Fruit fly (Drosophila melanogaster) whole organism, prepupa: ENCODE results near the gene CG12236.
A peak's percentile ranks its signal among the peaks of the same experiment; 100 is the strongest.

Source experiments
- CG10631 ChIP-seq: fragments of 200-800 bp; sonication (Bioruptor generic); optimal IDR thresholded peaks from 2 replicates; lab custom pipeline; 2016; ENCODE audit warnings: missing biosample characterization, missing genetic modification characterization
- CG10669 ChIP-seq: fragments of 200-800 bp; sonication (Bioruptor generic); optimal IDR thresholded peaks from 3 replicates; lab custom pipeline; 2018; ENCODE audit warnings: missing biosample characterization, mild to moderate bottlenecking, missing genetic modification characterization, moderate library complexity
- CG11294 ChIP-seq: fragments of 200-800 bp; sonication (Bioruptor generic); IDR thresholded peaks from 2 replicates; pipeline ENCODE4 v1.3.6; 2022; ENCODE audit warnings: missing biosample characterization, missing genetic modification characterization
- CG11762 ChIP-seq: fragments of 200-800 bp; sonication (Bioruptor generic); optimal IDR thresholded peaks from 3 replicates; lab custom pipeline; 2016; ENCODE audit warnings: missing biosample characterization, missing genetic modification characterization; ENCODE audit not compliant: insufficient read depth
- CG11902 ChIP-seq: fragments of 200-800 bp; sonication (Bioruptor generic); optimal IDR thresholded peaks from 3 replicates; lab custom pipeline; 2016; ENCODE audit warnings: missing biosample characterization, missing genetic modification characterization
- CG15336 ChIP-seq: fragments of 200-800 bp; sonication (Bioruptor generic); IDR thresholded peaks from 2 replicates; pipeline ENCODE4 v1.3.6; 2022; ENCODE audit warnings: missing biosample characterization, missing genetic modification characterization
- CG1621 ChIP-seq: fragments of 200-800 bp; sonication (Bioruptor generic); optimal IDR thresholded peaks from 3 replicates; lab custom pipeline; 2018; ENCODE audit warnings: missing biosample characterization, mild to moderate bottlenecking, missing genetic modification characterization
- CG16779 ChIP-seq: fragments of 200-800 bp; sonication (Bioruptor generic); optimal IDR thresholded peaks from 3 replicates; lab custom pipeline; 2017; ENCODE audit warnings: missing biosample characterization, mild to moderate bottlenecking, missing genetic modification characterization
- CG3032 ChIP-seq: fragments of 200-800 bp; optimal IDR thresholded peaks from 2 replicates; lab custom pipeline; 2019; ENCODE audit warnings: missing biosample characterization, mild to moderate bottlenecking, missing genetic modification characterization, moderate library complexity
- CG32006 ChIP-seq: fragments of 200-800 bp; sonication (Bioruptor generic); optimal IDR thresholded peaks from 3 replicates; lab custom pipeline; 2017; ENCODE audit warnings: missing biosample characterization, mild to moderate bottlenecking, missing genetic modification characterization
- CG34406 ChIP-seq: fragments of 200-800 bp; sonication (Bioruptor generic); optimal IDR thresholded peaks from 3 replicates; lab custom pipeline; 2016; ENCODE audit warnings: missing biosample characterization, missing genetic modification characterization
- CG3919 ChIP-seq: fragments of 200-800 bp; sonication (Bioruptor generic); optimal IDR thresholded peaks from 3 replicates; lab custom pipeline; 2016; ENCODE audit warnings: missing biosample characterization, missing genetic modification characterization
- CG4318 ChIP-seq: fragments of 200-800 bp; sonication (Bioruptor generic); optimal IDR thresholded peaks from 3 replicates; lab custom pipeline; 2017; ENCODE audit warnings: missing biosample characterization, mild to moderate bottlenecking, missing genetic modification characterization
- CG6163 ChIP-seq: fragments of 200-800 bp; sonication (Bioruptor generic); IDR thresholded peaks from 3 replicates; pipeline ENCODE4 v1.3.6; 2022; ENCODE audit warnings: missing biosample characterization, missing genetic modification characterization
- CG6276 ChIP-seq: fragments of 200-800 bp; sonication (Bioruptor generic); optimal IDR thresholded peaks from 2 replicates; lab custom pipeline; 2017; ENCODE audit warnings: missing biosample characterization, mild to moderate bottlenecking, missing genetic modification characterization
- CG6792 ChIP-seq: fragments of 200-800 bp; sonication (Bioruptor generic); optimal IDR thresholded peaks from 3 replicates; lab custom pipeline; 2016; ENCODE audit warnings: missing biosample characterization, missing genetic modification characterization
- CG6808 ChIP-seq: fragments of 200-800 bp; sonication (Bioruptor generic); optimal IDR thresholded peaks from 3 replicates; lab custom pipeline; 2017; ENCODE audit warnings: missing biosample characterization, missing genetic modification characterization, mild to moderate bottlenecking, moderate library complexity, missing genetic modification reagents
- CG6854 ChIP-seq: fragments of 200-800 bp; sonication (Bioruptor generic); optimal IDR thresholded peaks from 2 replicates; lab custom pipeline; 2017; ENCODE audit warnings: missing biosample characterization, mild to moderate bottlenecking, missing genetic modification characterization
- CG7368 ChIP-seq: fragments of 200-800 bp; sonication (Bioruptor generic); optimal IDR thresholded peaks from 3 replicates; lab custom pipeline; 2016; ENCODE audit warnings: missing biosample characterization, missing genetic modification characterization
- CG8119 ChIP-seq: fragments of 200-800 bp; sonication (Bioruptor generic); IDR thresholded peaks from 3 replicates; pipeline ENCODE4 v1.3.6; 2022; ENCODE audit warnings: missing biosample characterization, missing genetic modification characterization
- CG8319 ChIP-seq: fragments of 200-800 bp; sonication (Bioruptor generic); optimal IDR thresholded peaks from 3 replicates; lab custom pipeline; 2016; ENCODE audit warnings: missing biosample characterization, missing genetic modification characterization
- CG8632 ChIP-seq: fragments of 200-800 bp; sonication (Bioruptor generic); optimal IDR thresholded peaks from 3 replicates; lab custom pipeline; 2016; ENCODE audit warnings: missing biosample characterization, missing genetic modification characterization
- CG9139 ChIP-seq: fragments of 200-800 bp; sonication (Bioruptor generic); optimal IDR thresholded peaks from 3 replicates; lab custom pipeline; 2017; ENCODE audit warnings: missing biosample characterization, mild to moderate bottlenecking, missing genetic modification characterization
- Eip75B ChIP-seq: fragments of 200-800 bp; sonication (Bioruptor generic); optimal IDR thresholded peaks from 3 replicates; lab custom pipeline; 2016; ENCODE audit warnings: missing biosample characterization, missing genetic modification characterization
- Eip78C ChIP-seq: fragments of 200-800 bp; sonication (Bioruptor generic); peaks from one replicate; lab custom pipeline; 2016; ENCODE audit warnings: missing biosample characterization, missing genetic modification characterization
- Ets21C ChIP-seq: fragments of 200-800 bp; sonication (Bioruptor generic); optimal IDR thresholded peaks from 3 replicates; lab custom pipeline; 2016; ENCODE audit warnings: missing biosample characterization, missing genetic modification characterization
- Ets96B ChIP-seq: fragments of 200-800 bp; optimal IDR thresholded peaks from 2 replicates; lab custom pipeline; 2019; ENCODE audit warnings: missing biosample characterization, mild to moderate bottlenecking, missing genetic modification characterization, moderate library complexity
- Gug ChIP-seq: fragments of 200-800 bp; sonication (Bioruptor generic); IDR thresholded peaks from 2 replicates; pipeline ENCODE4 v1.3.6; 2022; ENCODE audit warnings: missing biosample characterization, missing genetic modification characterization
- Hr38 ChIP-seq: sonication (Bioruptor generic); optimal IDR thresholded peaks from 2 replicates; lab custom pipeline; 2016; ENCODE audit warnings: missing biosample characterization, missing genetic modification characterization
- Lpt ChIP-seq: fragments of 200-800 bp; sonication (Bioruptor generic); optimal IDR thresholded peaks from 3 replicates; lab custom pipeline; 2016; ENCODE audit warnings: missing biosample characterization, missing genetic modification characterization
- Met ChIP-seq: fragments of 200-800 bp; sonication (Bioruptor generic); optimal IDR thresholded peaks from 3 replicates; lab custom pipeline; 2016; ENCODE audit warnings: missing biosample characterization, missing genetic modification characterization
- OdsH ChIP-seq: fragments of 200-800 bp; sonication (Bioruptor generic); optimal IDR thresholded peaks from 3 replicates; lab custom pipeline; 2016; ENCODE audit warnings: missing biosample characterization, missing genetic modification characterization
- Sox14 ChIP-seq: fragments of 200-800 bp; sonication (Bioruptor generic); optimal IDR thresholded peaks from 3 replicates; lab custom pipeline; 2016; ENCODE audit warnings: missing biosample characterization, missing genetic modification characterization
- achi ChIP-seq: fragments of 200-800 bp; sonication (Bioruptor generic); optimal IDR thresholded peaks from 3 replicates; lab custom pipeline; 2016; ENCODE audit warnings: missing biosample characterization, missing genetic modification characterization
- acj6 ChIP-seq: fragments of 200-800 bp; sonication (Bioruptor generic); optimal IDR thresholded peaks from 3 replicates; lab custom pipeline; 2016; ENCODE audit warnings: missing biosample characterization, missing genetic modification characterization
- cyc ChIP-seq: fragments of 200-800 bp; sonication (Bioruptor generic); optimal IDR thresholded peaks from 3 replicates; lab custom pipeline; 2016; ENCODE audit warnings: missing biosample characterization, missing genetic modification characterization
- dac ChIP-seq: fragments of 200-800 bp; sonication (Bioruptor generic); optimal IDR thresholded peaks from 2 replicates; lab custom pipeline; 2017; ENCODE audit warnings: missing biosample characterization, mild to moderate bottlenecking, missing genetic modification characterization
- dsx ChIP-seq: fragments of 200-800 bp; optimal IDR thresholded peaks from 3 replicates; lab custom pipeline; 2019; ENCODE audit warnings: missing biosample characterization, mild to moderate bottlenecking, missing genetic modification characterization, moderate library complexity; ENCODE audit not compliant: poor library complexity, severe bottlenecking
- eg ChIP-seq: fragments of 200-800 bp; sonication (Bioruptor generic); IDR thresholded peaks from 3 replicates; pipeline ENCODE4 v1.3.6; 2022; ENCODE audit warnings: missing biosample characterization, missing genetic modification characterization
- fd85E ChIP-seq: fragments of 200-800 bp; sonication (Bioruptor generic); optimal IDR thresholded peaks from 3 replicates; lab custom pipeline; 2016; ENCODE audit warnings: missing biosample characterization, missing genetic modification characterization
- fkh ChIP-seq: fragments of 200-800 bp; sonication (Bioruptor generic); optimal IDR thresholded peaks from 3 replicates; lab custom pipeline; 2017; ENCODE audit warnings: missing biosample characterization, mild to moderate bottlenecking, missing genetic modification characterization, moderate library complexity
- lz ChIP-seq: fragments of 200-800 bp; sonication (Bioruptor generic); optimal IDR thresholded peaks from 3 replicates; lab custom pipeline; 2016; ENCODE audit warnings: missing biosample characterization, missing genetic modification characterization
- net ChIP-seq: fragments of 200-800 bp; sonication (Bioruptor generic); optimal IDR thresholded peaks from 3 replicates; lab custom pipeline; 2016; ENCODE audit warnings: missing biosample characterization, missing genetic modification characterization
- pdm3 ChIP-seq: fragments of 200-800 bp; sonication (Bioruptor generic); optimal IDR thresholded peaks from 3 replicates; lab custom pipeline; 2016; ENCODE audit warnings: missing biosample characterization, missing genetic modification characterization
- salr ChIP-seq, 2 experiments: fragments of 200-800 bp; sonication (Bioruptor generic); optimal IDR thresholded peaks; 3 replicates each; lab custom pipeline; 2016 to 2018; ENCODE audit warnings: missing biosample characterization in 2 of 2, missing genetic modification characterization in 2 of 2, mild to moderate bottlenecking in 1 of 2
- spab ChIP-seq: fragments of 200-800 bp; sonication (Bioruptor generic); optimal IDR thresholded peaks from 2 replicates; lab custom pipeline; 2017; ENCODE audit warnings: missing biosample characterization, mild to moderate bottlenecking, missing genetic modification characterization, missing genetic modification reagents
- ss ChIP-seq, 2 experiments: fragments of 200-800 bp; sonication (Bioruptor generic); optimal IDR thresholded peaks; 2 replicates in 1 of 2; 3 replicates in 1 of 2; lab custom pipeline; 2017 to 2018; ENCODE audit warnings: mild to moderate bottlenecking in 2 of 2, missing biosample characterization in 2 of 2, missing genetic modification characterization in 2 of 2, moderate library complexity in 1 of 2
- svp ChIP-seq: fragments of 200-800 bp; sonication (Bioruptor generic); peaks from one replicate; lab custom pipeline; 2016; ENCODE audit warnings: missing biosample characterization, missing genetic modification characterization

CG12236 gene

DNA sequence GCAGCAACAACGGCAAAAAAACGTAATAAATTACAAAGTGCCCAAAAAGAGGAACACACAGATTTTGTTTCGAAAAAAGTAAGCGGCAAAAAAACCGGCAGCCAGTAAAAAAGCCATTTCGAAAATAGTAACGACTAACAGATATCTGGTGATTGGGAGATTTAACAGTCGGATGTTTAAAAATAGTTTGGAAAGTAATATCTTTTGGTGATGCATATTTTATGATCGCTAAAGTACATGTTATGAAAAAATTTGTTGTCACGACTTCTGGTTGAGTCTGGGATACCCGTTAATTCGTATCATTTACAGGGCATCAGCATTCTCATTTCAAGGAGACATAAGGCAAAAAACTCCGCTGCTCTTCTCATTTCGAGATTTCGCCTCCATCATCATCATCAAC is 15.2 kb downstream of the CG12236 start (continued):
- peak; percentile 79 for TF ChIP-seq acj6 (GFP tag; lab: Kevin White, UChicago)
- TF ChIP-seq CG1621 (tag; lab: Kevin White, UChicago), result peak; percentile 20
- peak; percentile 43 for TF ChIP-seq Ets96B (tag; lab: Kevin White, UChicago)
- TF ChIP-seq CG10669 (GFP tag; lab: Kevin White, UChicago), result peak; percentile 46
- no peak for TF ChIP-seq Hr38 (GFP tag; lab: Kevin White, UChicago)
- TF ChIP-seq CG8119, result peak; percentile 53; the same call in 2 of the 3 replicates
- TF ChIP-seq pdm3 (GFP tag; lab: Kevin White, UChicago), result peak; percentile 75
- peak; percentile 75 for TF ChIP-seq lz (GFP tag; lab: Kevin White, UChicago)
- peak in 1 of 2 experiments; percentile 65 for TF ChIP-seq ss (GFP tag; optimal IDR thresholded peaks at IDR 0.05; lab: Kevin White, UChicago)
- peak; percentile 68 for TF ChIP-seq CG6854 (GFP tag; lab: Kevin White, UChicago)
- peak; percentile 71 for TF ChIP-seq CG11902 (GFP tag; lab: Kevin White, UChicago)

- TF ChIP-seq CG6276 (GFP tag; lab: Kevin White, UChicago) (peak; percentile 56), lz (GFP tag; lab: Kevin White, UChicago) (no peak), Eip78C (peak; percentile 76), OdsH (peak; percentile 54), Gug (GFP tag; lab: Robert Waterston, UW) (peak; percentile 68), fd85E (no peak), fkh (GFP tag; lab: Kevin White, UChicago) (no peak), dac (no peak), svp (GFP tag; lab: Kevin White, UChicago) (no peak), CG16779 (tag; lab: Kevin White, UChicago) (peak; percentile 6), CG32006 (GFP tag; lab: Kevin White, UChicago) (peak; percentile 62), Eip75B (GFP tag; lab: Kevin White, UChicago) (peak; percentile 35), CG8119 (peak; percentile 77), CG8319 (GFP tag; lab: Kevin White, UChicago) (no peak), CG10631 (GFP tag; lab: Kevin White, UChicago) (peak; percentile 75), CG6163 (GFP tag; lab: Robert Waterston, UW) (peak; percentile 75; the same call in 2 of the 3 replicates), CG1621 (tag; lab: Kevin White, UChicago) (no peak), CG6792 (GFP tag; lab: Kevin White, UChicago) (peak; percentile 33), CG9139 (GFP tag; lab: Kevin White, UChicago) (no peak), Lpt (peak; percentile 71), CG8632 (GFP tag; lab: Kevin White, UChicago) (no peak), pdm3 (GFP tag; lab: Kevin White, UChicago) (peak; percentile 53), CG11762 (GFP tag; lab: Kevin White, UChicago) (peak; percentile 45), CG10669 (GFP tag; lab: Kevin White, UChicago) (no peak), CG4318 (GFP tag; lab: Kevin White, UChicago) (peak; percentile 37), salr (GFP tag; optimal IDR thresholded peaks at IDR 0.05; lab: Kevin White, UChicago) (peak in 1 of 2 experiments; percentile 58), net (GFP tag; lab: Kevin White, UChicago) (peak; percentile 31), achi (GFP tag; lab: Kevin White, UChicago) (peak; percentile 65), CG3032 (tag; lab: Kevin White, UChicago) (no peak), CG11294 (no peak; the same call in 1 of the 2 replicates), CG11902 (GFP tag; lab: Kevin White, UChicago) (no peak), spab (no peak), Ets96B (tag; lab: Kevin White, UChicago) (peak; percentile 7), CG3919 (GFP tag; lab: Kevin White, UChicago) (peak; percentile 56), Met (no peak), eg (peak; percentile 65), CG15336 (GFP tag; lab: Robert Waterston, UW) (peak; percentile 72), dsx (GFP tag; lab: Kevin White, UChicago) (no peak), acj6 (GFP tag; lab: Kevin White, UChicago) (peak; percentile 37), cyc (GFP tag; lab: Kevin White, UChicago) (no peak), CG6808 (GFP tag; lab: Kevin White, UChicago) (peak; percentile 17), CG7368 (GFP tag; lab: Kevin White, UChicago) (no peak), Sox14 (GFP tag; lab: Kevin White, UChicago) (peak; percentile 63), Ets21C (GFP tag; lab: Kevin White, UChicago) (no peak), CG34406 (GFP tag; lab: Kevin White, UChicago) (no peak)
- TF ChIP-seq, all 60 proteins: peak for 25
Measured at dm6 chrX:5924378-5924777, 16.4 kb downstream of the CG12236 start.
